Worm (Caenorhabditis elegans): ENCODE results near the gene nol-9.

nol-9 gene

DNA sequence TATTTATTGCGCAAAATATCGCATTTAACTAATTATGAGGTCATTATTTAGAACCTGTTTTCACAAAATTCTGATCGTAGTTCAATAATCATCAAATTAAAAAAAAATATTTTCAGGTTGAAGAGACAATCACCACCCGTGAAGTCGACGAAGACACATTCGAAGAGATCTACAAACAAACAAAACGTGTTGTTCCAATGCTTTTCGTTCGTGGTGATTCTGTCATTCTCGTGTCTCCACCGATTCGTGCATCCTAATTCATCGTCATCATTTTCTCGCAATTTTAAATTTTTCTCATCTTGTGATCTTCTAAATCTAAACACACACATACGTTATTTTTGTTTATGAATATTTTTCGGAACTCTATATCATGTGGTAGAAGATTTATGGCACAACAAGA, 33.5 kb upstream of the nol-9 start (continued):
- TF ChIP-seq chd-7 (tag; optimal IDR thresholded peaks at IDR 0.05) (no peak), B0261.1 (tag; optimal IDR thresholded peaks at IDR 0.05) (no peak), attf-5 (GFP tag; optimal IDR thresholded peaks at IDR 0.05) (no peak), nhr-27 (tag; optimal IDR thresholded peaks at IDR 0.05) (no peak), hmg-20 (GFP tag; IDR thresholded peaks at IDR 0.05) (0 out of 2 replicates have a peak, but pooled peaks have one; percentile 3), attf-6 (GFP tag; IDR thresholded peaks at IDR 0.05) (no peak), ztf-26 (tag; optimal IDR thresholded peaks at IDR 0.05) (no peak), Y53F4B.3 (GFP tag; IDR thresholded peaks at IDR 0.05) (no peak), Y53G8AR.9 (GFP tag; conservative IDR thresholded peaks at IDR 0.05) (0 out of 2 replicates have a peak, but pooled peaks have one; percentile 57), hmg-1.2 (GFP tag; IDR thresholded peaks at IDR 0.05) (peak; percentile 21), ceh-27 (GFP tag; optimal IDR thresholded peaks at IDR 0.05) (peak; percentile 18), C06A6.2 (GFP tag; conservative IDR thresholded peaks at IDR 0.05) (no peak), F33H1.4 (GFP tag; IDR thresholded peaks at IDR 0.05) (no peak), cebp-2 (GFP tag; IDR thresholded peaks at IDR 0.05) (0 out of 2 replicates have a peak, but pooled peaks have one; percentile 32), snpc-3.4 (tag; optimal IDR thresholded peaks at IDR 0.05) (peak; percentile 30), xnd-1 (tag; optimal IDR thresholded peaks at IDR 0.05) (no peak), unc-130 (GFP tag; optimal IDR thresholded peaks at IDR 0.05) (no peak), ama-1 (optimal IDR thresholded peaks at IDR 0.05) (peak; percentile 62), ama-1 (GFP tag; optimal IDR thresholded peaks at IDR 0.05) (no peak), lin-54 (GFP tag; optimal IDR thresholded peaks at IDR 0.05) (no peak), dpff-1 (tag; optimal IDR thresholded peaks at IDR 0.05) (peak; percentile 50), attf-3 (GFP tag; conservative IDR thresholded peaks at IDR 0.05) (no peak), lag-1 (GFP tag; IDR thresholded peaks at IDR 0.05) (no peak), ets-4 (GFP tag; optimal IDR thresholded peaks at IDR 0.05) (no peak), F22D6.2 (tag; optimal IDR thresholded peaks at IDR 0.05) (peak; percentile 29), nfyb-1 (GFP tag; IDR thresholded peaks at IDR 0.05) (0 out of 2 replicates have a peak, but pooled peaks have one; percentile 34), nhr-80 (tag; optimal IDR thresholded peaks at IDR 0.05) (no peak), B0336.3 (GFP tag; IDR thresholded peaks at IDR 0.05) (peak; percentile 70), madf-8 (GFP tag; conservative IDR thresholded peaks at IDR 0.05) (no peak), Y56A3A.18 (GFP tag; IDR thresholded peaks at IDR 0.05) (peak; percentile 67; the same call in 1 of the 2 replicates), gei-17 (GFP tag; optimal IDR thresholded peaks at IDR 0.05) (peak; percentile 20), Y67H2A.10 (GFP tag; conservative IDR thresholded peaks at IDR 0.05) (no peak), ceh-40 (GFP tag; IDR thresholded peaks at IDR 0.05) (no peak), ztf-3 (GFP tag; optimal IDR thresholded peaks at IDR 0.05) (no peak), fkh-3 (tag; optimal IDR thresholded peaks at IDR 0.05) (no peak), somi-1 (GFP tag; optimal IDR thresholded peaks at IDR 0.05) (no peak), athp-1 (tag; optimal IDR thresholded peaks at IDR 0.05) (no peak), snpc-1.3 (tag; optimal IDR thresholded peaks at IDR 0.05; ENCODE audit: insufficient read depth) (no peak), lin-40 (tag; optimal IDR thresholded peaks at IDR 0.05) (peak; percentile 47), nfya-2 (GFP tag; IDR thresholded peaks at IDR 0.05) (no peak), B0035.1 (tag; optimal IDR thresholded peaks at IDR 0.05) (peak; percentile 74), mcd-1 (GFP tag; IDR thresholded peaks at IDR 0.05) (peak; percentile 51), ztf-6 (GFP tag; IDR thresholded peaks at IDR 0.05) (no peak), pbrm-1 (GFP tag; IDR thresholded peaks at IDR 0.05) (peak; percentile 71), K11D2.4 (GFP tag; IDR thresholded peaks at IDR 0.05) (peak; percentile 60)
